Worm (Caenorhabditis elegans): Measurements from ENCODE around the gene sulp-8.

DNA sequence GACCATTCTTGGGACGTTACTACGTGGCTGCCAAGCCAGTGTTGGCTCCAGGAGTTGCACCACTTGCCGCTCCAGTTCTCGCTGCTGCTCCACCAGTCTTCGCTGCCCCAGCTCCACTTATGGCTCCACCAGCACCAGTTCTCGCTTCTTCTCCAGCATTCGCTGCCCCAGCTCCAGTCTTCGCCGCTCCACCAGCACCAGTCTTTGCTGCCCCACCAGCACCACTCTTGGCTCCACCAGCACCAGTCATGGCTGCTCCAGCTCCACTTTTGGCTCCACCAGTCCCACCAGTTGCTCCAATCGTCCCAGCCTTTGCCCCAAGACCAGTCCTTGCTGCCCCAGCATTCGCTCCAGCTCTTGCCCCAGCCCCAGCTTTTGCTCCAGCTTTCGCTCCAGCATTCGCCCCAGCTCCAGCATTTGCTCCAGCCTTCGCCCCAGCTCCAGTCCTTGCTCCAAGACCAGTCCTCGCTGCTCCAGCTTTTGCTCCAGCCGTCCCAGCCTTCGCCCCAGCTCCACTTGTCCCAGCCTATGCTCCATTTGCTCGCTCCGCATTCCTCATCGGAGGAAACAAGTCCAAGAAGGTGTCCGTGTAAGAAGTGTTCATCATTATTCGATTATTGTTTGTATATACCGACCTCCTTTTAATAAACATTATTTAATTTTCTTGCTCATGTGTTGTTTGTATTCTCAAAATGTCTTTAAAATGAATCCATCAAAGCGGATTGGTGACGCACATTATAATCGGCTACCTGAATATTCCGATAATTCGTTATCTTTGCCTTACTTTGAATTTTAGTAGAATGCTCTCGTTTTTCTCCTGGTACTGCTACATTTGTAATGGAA is 47.6 kb downstream of the sulp-8 start, which contains the start of gene T06E4.7:
- TF ChIP-seq ref-2 (tag; optimal IDR thresholded peaks at IDR 0.05) (no peak), dve-1 (tag; optimal IDR thresholded peaks at IDR 0.05) (no peak), mec-3 (tag; optimal IDR thresholded peaks at IDR 0.05; ENCODE audit: borderline replicate concordance) (peak; percentile 45), K09A11.1 (tag; optimal IDR thresholded peaks at IDR 0.05; ENCODE audit: insufficient read depth) (no peak)
